Worm (Caenorhabditis elegans) whole organism, L1 larva: ENCODE results near the gene vps-33.2.

ENCODE experiments used
- blmp-1 ChIP-seq: fragments of 150-350 bp; optimal IDR thresholded peaks from 2 replicates; lab custom pipeline; 2014; ENCODE audit warnings: missing biosample characterization, missing genetic modification characterization
- hpl-2 ChIP-seq: fragments of 150-350 bp; optimal IDR thresholded peaks from 2 replicates; lab custom pipeline; 2014; ENCODE audit warnings: missing biosample characterization, missing genetic modification reagents, missing genetic modification characterization

DNA sequence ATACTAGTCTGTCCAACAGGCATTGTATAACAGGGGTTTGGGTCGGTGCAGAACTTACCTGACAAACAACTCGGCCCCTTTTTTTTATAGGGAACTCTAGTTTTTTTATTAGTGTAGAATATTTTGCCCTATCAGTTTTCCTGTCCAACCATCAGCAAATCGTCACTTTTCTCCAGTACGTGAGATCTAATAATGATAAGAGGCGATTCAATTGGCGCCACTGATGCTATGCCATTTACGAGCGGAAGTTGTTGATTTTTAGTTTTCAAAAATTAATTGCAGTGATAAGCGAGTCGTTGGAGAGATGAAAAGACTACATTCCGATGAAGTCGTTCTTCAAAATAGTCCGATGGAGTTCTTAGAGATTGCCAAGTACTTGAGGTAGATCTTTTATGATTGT lies 27.4 kb downstream of the vps-33.2 start:
- TF ChIP-seq blmp-1 (tag; lab: Kevin White, UChicago) (no peak), hpl-2 (no peak)
